Worm (Caenorhabditis elegans): ENCODE measurements around the gene cyn-12.

- TF ChIP-seq nhr-23 (tag; optimal IDR thresholded peaks at IDR 0.05), result no peak
- TF ChIP-seq nhr-43 (tag; optimal IDR thresholded peaks at IDR 0.05; ENCODE audit: poor library complexity, severe bottlenecking), result no peak
- TF ChIP-seq snpc-4 (tag; optimal IDR thresholded peaks at IDR 0.05), result no peak
- no peak for TF ChIP-seq fkh-10 (GFP tag; optimal IDR thresholded peaks at IDR 0.05)
- TF ChIP-seq nhr-237 (tag; optimal IDR thresholded peaks at IDR 0.05), result no peak
- no peak for TF ChIP-seq ama-1 (optimal IDR thresholded peaks at IDR 0.05)
- TF ChIP-seq skn-1 (tag; optimal IDR thresholded peaks at IDR 0.05), result no peak
- no peak for TF ChIP-seq ztf-11 (tag; optimal IDR thresholded peaks at IDR 0.05)
- TF ChIP-seq pha-4 (tag; optimal IDR thresholded peaks at IDR 0.05), result no peak
- no peak for TF ChIP-seq R02D3.7 (tag; optimal IDR thresholded peaks at IDR 0.05)
- TF ChIP-seq tbx-2 (tag; optimal IDR thresholded peaks at IDR 0.05), result no peak
- no peak for TF ChIP-seq ztf-4 (tag; optimal IDR thresholded peaks at IDR 0.05)
- TF ChIP-seq ceh-9 (tag; optimal IDR thresholded peaks at IDR 0.05), result no peak
Observed at ce11 chrIV:7167983-7168760, 35.2 kb upstream of the cyn-12 start, which contains the start of gene skr-16.

Data from whole organism, L3 larva.